Fruit fly (Drosophila melanogaster): ENCODE data around the gene Osi8.

DNA sequence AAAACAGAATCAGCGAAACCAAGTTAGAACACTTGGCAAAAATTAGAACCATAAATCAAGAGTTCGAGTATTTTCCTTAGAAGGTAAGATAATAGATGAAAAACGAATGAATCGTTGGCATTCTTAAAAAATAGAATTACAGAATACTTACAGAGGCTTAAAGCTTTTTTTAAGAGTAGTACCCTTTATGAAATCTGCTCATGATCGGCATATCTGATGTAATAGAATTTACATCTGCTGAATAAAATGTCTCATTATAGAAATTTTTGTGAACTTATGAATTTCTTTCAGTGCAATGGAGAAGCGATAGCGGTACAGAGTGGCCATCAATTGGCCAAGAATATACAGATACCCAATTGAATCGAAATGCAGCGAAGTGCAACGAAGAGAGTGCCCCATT is 36.5 kb downstream of the Osi8 start, which contains the start of gene Osi13:
- no peak for TF ChIP-seq usp (GFP tag; optimal IDR thresholded peaks at IDR 0.05)
- TF ChIP-seq pan (optimal IDR thresholded peaks at IDR 0.05): no peak
- TF ChIP-seq Dll (optimal IDR thresholded peaks at IDR 0.05): no peak
- TF ChIP-seq CG8478 (optimal IDR thresholded peaks at IDR 0.05): no peak
- no peak for TF ChIP-seq EcR (GFP tag; optimal IDR thresholded peaks at IDR 0.05)
- TF ChIP-seq psq (optimal IDR thresholded peaks at IDR 0.05): no peak

Measured in whole organism.